Fruit fly (Drosophila melanogaster) whole organism, prepupa: ENCODE data around the gene CG32572.
A peak's percentile ranks its signal among the peaks of the same experiment; 100 is the strongest.

ENCODE experiments used
- CG10631 ChIP-seq: fragments of 200-800 bp; sonication (Bioruptor generic); optimal IDR thresholded peaks from 2 replicates; lab custom pipeline; 2016; ENCODE audit warnings: missing biosample characterization, missing genetic modification characterization
- CG10669 ChIP-seq: fragments of 200-800 bp; sonication (Bioruptor generic); optimal IDR thresholded peaks from 3 replicates; lab custom pipeline; 2018; ENCODE audit warnings: missing biosample characterization, mild to moderate bottlenecking, missing genetic modification characterization, moderate library complexity
- CG11294 ChIP-seq: fragments of 200-800 bp; sonication (Bioruptor generic); IDR thresholded peaks from 2 replicates; pipeline ENCODE4 v1.3.6; 2022; ENCODE audit warnings: missing biosample characterization, missing genetic modification characterization
- CG11902 ChIP-seq: fragments of 200-800 bp; sonication (Bioruptor generic); optimal IDR thresholded peaks from 3 replicates; lab custom pipeline; 2016; ENCODE audit warnings: missing biosample characterization, missing genetic modification characterization
- CG15336 ChIP-seq: fragments of 200-800 bp; sonication (Bioruptor generic); IDR thresholded peaks from 2 replicates; pipeline ENCODE4 v1.3.6; 2022; ENCODE audit warnings: missing biosample characterization, missing genetic modification characterization
- CG1621 ChIP-seq: fragments of 200-800 bp; sonication (Bioruptor generic); optimal IDR thresholded peaks from 3 replicates; lab custom pipeline; 2018; ENCODE audit warnings: missing biosample characterization, mild to moderate bottlenecking, missing genetic modification characterization
- CG16779 ChIP-seq: fragments of 200-800 bp; sonication (Bioruptor generic); optimal IDR thresholded peaks from 3 replicates; lab custom pipeline; 2017; ENCODE audit warnings: missing biosample characterization, mild to moderate bottlenecking, missing genetic modification characterization
- CG32006 ChIP-seq: fragments of 200-800 bp; sonication (Bioruptor generic); optimal IDR thresholded peaks from 3 replicates; lab custom pipeline; 2017; ENCODE audit warnings: missing biosample characterization, mild to moderate bottlenecking, missing genetic modification characterization
- CG34406 ChIP-seq: fragments of 200-800 bp; sonication (Bioruptor generic); optimal IDR thresholded peaks from 3 replicates; lab custom pipeline; 2016; ENCODE audit warnings: missing biosample characterization, missing genetic modification characterization
- CG4318 ChIP-seq: fragments of 200-800 bp; sonication (Bioruptor generic); optimal IDR thresholded peaks from 3 replicates; lab custom pipeline; 2017; ENCODE audit warnings: missing biosample characterization, mild to moderate bottlenecking, missing genetic modification characterization
- CG6163 ChIP-seq: fragments of 200-800 bp; sonication (Bioruptor generic); IDR thresholded peaks from 3 replicates; pipeline ENCODE4 v1.3.6; 2022; ENCODE audit warnings: missing biosample characterization, missing genetic modification characterization
- CG6792 ChIP-seq: fragments of 200-800 bp; sonication (Bioruptor generic); optimal IDR thresholded peaks from 3 replicates; lab custom pipeline; 2016; ENCODE audit warnings: missing biosample characterization, missing genetic modification characterization
- CG6808 ChIP-seq: fragments of 200-800 bp; sonication (Bioruptor generic); optimal IDR thresholded peaks from 3 replicates; lab custom pipeline; 2017; ENCODE audit warnings: missing biosample characterization, missing genetic modification characterization, mild to moderate bottlenecking, moderate library complexity, missing genetic modification reagents
- CG6854 ChIP-seq: fragments of 200-800 bp; sonication (Bioruptor generic); optimal IDR thresholded peaks from 2 replicates; lab custom pipeline; 2017; ENCODE audit warnings: missing biosample characterization, mild to moderate bottlenecking, missing genetic modification characterization
- CG9139 ChIP-seq: fragments of 200-800 bp; sonication (Bioruptor generic); optimal IDR thresholded peaks from 3 replicates; lab custom pipeline; 2017; ENCODE audit warnings: missing biosample characterization, mild to moderate bottlenecking, missing genetic modification characterization
- Eip75B ChIP-seq: fragments of 200-800 bp; sonication (Bioruptor generic); optimal IDR thresholded peaks from 3 replicates; lab custom pipeline; 2016; ENCODE audit warnings: missing biosample characterization, missing genetic modification characterization
- Eip78C ChIP-seq: fragments of 200-800 bp; sonication (Bioruptor generic); peaks from one replicate; lab custom pipeline; 2016; ENCODE audit warnings: missing biosample characterization, missing genetic modification characterization
- Eip93F ChIP-seq: fragments of 200-800 bp; sonication (Bioruptor generic); optimal IDR thresholded peaks from 2 replicates; lab custom pipeline; 2016; ENCODE audit warnings: missing biosample characterization, mild to moderate bottlenecking, missing genetic modification characterization
- Ets21C ChIP-seq: fragments of 200-800 bp; sonication (Bioruptor generic); optimal IDR thresholded peaks from 3 replicates; lab custom pipeline; 2016; ENCODE audit warnings: missing biosample characterization, missing genetic modification characterization
- Ets96B ChIP-seq: fragments of 200-800 bp; optimal IDR thresholded peaks from 2 replicates; lab custom pipeline; 2019; ENCODE audit warnings: missing biosample characterization, mild to moderate bottlenecking, missing genetic modification characterization, moderate library complexity
- Gug ChIP-seq: fragments of 200-800 bp; sonication (Bioruptor generic); IDR thresholded peaks from 2 replicates; pipeline ENCODE4 v1.3.6; 2022; ENCODE audit warnings: missing biosample characterization, missing genetic modification characterization
- Met ChIP-seq: fragments of 200-800 bp; sonication (Bioruptor generic); optimal IDR thresholded peaks from 3 replicates; lab custom pipeline; 2016; ENCODE audit warnings: missing biosample characterization, missing genetic modification characterization
- OdsH ChIP-seq: fragments of 200-800 bp; sonication (Bioruptor generic); optimal IDR thresholded peaks from 3 replicates; lab custom pipeline; 2016; ENCODE audit warnings: missing biosample characterization, missing genetic modification characterization
- Smox ChIP-seq: fragments of 200-800 bp; sonication (Bioruptor generic); optimal IDR thresholded peaks from 3 replicates; lab custom pipeline; 2016; ENCODE audit warnings: missing biosample characterization, missing genetic modification characterization
- Sox102F ChIP-seq: fragments of 200-800 bp; sonication (Bioruptor generic); optimal IDR thresholded peaks from 2 replicates; lab custom pipeline; 2016; ENCODE audit warnings: missing biosample characterization, mild to moderate bottlenecking, missing genetic modification characterization
- achi ChIP-seq: fragments of 200-800 bp; sonication (Bioruptor generic); optimal IDR thresholded peaks from 3 replicates; lab custom pipeline; 2016; ENCODE audit warnings: missing biosample characterization, missing genetic modification characterization
- cyc ChIP-seq: fragments of 200-800 bp; sonication (Bioruptor generic); optimal IDR thresholded peaks from 3 replicates; lab custom pipeline; 2016; ENCODE audit warnings: missing biosample characterization, missing genetic modification characterization
- dsx ChIP-seq: fragments of 200-800 bp; optimal IDR thresholded peaks from 3 replicates; lab custom pipeline; 2019; ENCODE audit warnings: missing biosample characterization, mild to moderate bottlenecking, missing genetic modification characterization, moderate library complexity; ENCODE audit not compliant: poor library complexity, severe bottlenecking
- eg ChIP-seq: fragments of 200-800 bp; sonication (Bioruptor generic); IDR thresholded peaks from 3 replicates; pipeline ENCODE4 v1.3.6; 2022; ENCODE audit warnings: missing biosample characterization, missing genetic modification characterization
- esn ChIP-seq: fragments of 200-800 bp; sonication (Bioruptor generic); optimal IDR thresholded peaks from 2 replicates; lab custom pipeline; 2016; ENCODE audit warnings: missing biosample characterization, mild to moderate bottlenecking, missing genetic modification characterization, moderate library complexity
- fd59A ChIP-seq: fragments of 200-800 bp; sonication (Bioruptor generic); optimal IDR thresholded peaks from 2 replicates; lab custom pipeline; 2017; ENCODE audit warnings: missing biosample characterization, mild to moderate bottlenecking, missing genetic modification characterization, missing genetic modification reagents
- fd85E ChIP-seq: fragments of 200-800 bp; sonication (Bioruptor generic); optimal IDR thresholded peaks from 3 replicates; lab custom pipeline; 2016; ENCODE audit warnings: missing biosample characterization, missing genetic modification characterization
- pdm3 ChIP-seq: fragments of 200-800 bp; sonication (Bioruptor generic); optimal IDR thresholded peaks from 3 replicates; lab custom pipeline; 2016; ENCODE audit warnings: missing biosample characterization, missing genetic modification characterization
- salr ChIP-seq, 2 experiments: fragments of 200-800 bp; sonication (Bioruptor generic); optimal IDR thresholded peaks; 3 replicates each; lab custom pipeline; 2016 to 2018; ENCODE audit warnings: missing biosample characterization in 2 of 2, missing genetic modification characterization in 2 of 2, mild to moderate bottlenecking in 1 of 2
- svp ChIP-seq: fragments of 200-800 bp; sonication (Bioruptor generic); peaks from one replicate; lab custom pipeline; 2016; ENCODE audit warnings: missing biosample characterization, missing genetic modification characterization
- topi ChIP-seq: fragments of 200-800 bp; sonication (Bioruptor generic); optimal IDR thresholded peaks from 3 replicates; lab custom pipeline; 2016; ENCODE audit warnings: missing biosample characterization, missing genetic modification characterization

The CG32572 gene

DNA sequence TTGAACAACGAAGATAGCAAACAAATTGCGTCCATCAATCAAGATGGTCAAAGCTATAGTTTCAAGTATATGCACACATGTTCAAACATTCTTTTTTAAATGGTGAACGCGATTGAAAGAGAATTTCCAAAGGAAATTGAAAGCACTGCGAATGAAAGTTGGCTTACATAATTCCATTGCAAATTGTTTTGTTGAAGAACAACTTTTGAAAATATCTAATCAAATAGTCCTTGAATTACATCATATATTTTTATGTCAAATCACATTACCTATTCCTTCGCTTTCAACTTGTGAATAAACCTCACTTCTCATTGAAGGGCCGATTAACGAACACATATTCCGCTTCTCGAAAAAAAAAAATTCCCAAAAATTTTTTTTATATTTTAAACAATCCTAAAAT lies 19.6 kb downstream of the CG32572 start, which contains the start of gene CG32568:
CG32568 (plus strand) TSS at position 301 of the 400 bp plus-strand sequence.
- TF ChIP-seq Met (GFP tag; lab: Kevin White, UChicago), result no peak
- no peak for TF ChIP-seq CG6163 (GFP tag; lab: Robert Waterston, UW)
- no peak for TF ChIP-seq esn
- no peak for TF ChIP-seq Smox (GFP tag; lab: Kevin White, UChicago)

DNA sequence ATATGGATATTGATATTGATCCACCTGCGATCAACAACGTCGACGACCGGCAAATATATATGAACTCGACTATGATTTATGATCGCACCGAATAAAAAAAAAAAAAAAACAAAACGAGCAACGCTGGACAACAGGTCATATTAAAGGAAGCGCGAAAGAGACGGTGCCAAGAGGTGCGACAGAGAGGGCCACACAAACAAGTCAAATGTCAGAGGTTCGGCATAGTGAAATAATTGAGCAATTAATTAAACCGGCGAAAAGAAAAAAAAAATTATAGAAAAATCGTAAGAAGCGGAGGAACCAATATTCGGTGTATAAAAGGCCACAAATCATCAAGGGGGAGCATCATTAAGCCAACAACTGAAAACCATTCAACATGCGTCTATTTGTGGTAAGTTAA lies 21.6 kb downstream of the CG32572 start, which contains the start of gene Twdlalpha:
Twdlalpha (plus strand) TSS at position 301 of the 400 bp plus-strand sequence.
- TF ChIP-seq CG6808, result no peak
- no peak for TF ChIP-seq CG10669 (GFP tag; lab: Kevin White, UChicago)
- TF ChIP-seq Eip93F (GFP tag; lab: Kevin White, UChicago), result no peak
- TF ChIP-seq OdsH, result no peak
- no peak for TF ChIP-seq fd85E
- TF ChIP-seq CG32006, result no peak
- TF ChIP-seq Ets96B (tag; lab: Kevin White, UChicago), result no peak
- no peak for TF ChIP-seq svp
- TF ChIP-seq Met (GFP tag; lab: Kevin White, UChicago), result no peak
- TF ChIP-seq pdm3 (GFP tag; lab: Kevin White, UChicago), result no peak
- TF ChIP-seq achi (GFP tag; lab: Kevin White, UChicago), result no peak
- no peak for TF ChIP-seq salr (GFP tag; optimal IDR thresholded peaks at IDR 0.05; lab: Kevin White, UChicago)
- no peak for TF ChIP-seq Ets21C (GFP tag; lab: Kevin White, UChicago)
- no peak for TF ChIP-seq Sox102F (GFP tag; lab: Kevin White, UChicago)
- no peak for TF ChIP-seq CG1621 (tag; lab: Kevin White, UChicago)
- TF ChIP-seq CG11902, result no peak
- TF ChIP-seq, all 60 proteins: peak for 0

- no peak for TF ChIP-seq Gug
- TF ChIP-seq Met (GFP tag; lab: Kevin White, UChicago), result no peak
- TF ChIP-seq eg (GFP tag; lab: Robert Waterston, UW), result no peak
- no peak for TF ChIP-seq OdsH
- TF ChIP-seq CG11902, result no peak
- no peak for TF ChIP-seq CG15336 (GFP tag; lab: Robert Waterston, UW)
- no peak for TF ChIP-seq Eip75B
- no peak for TF ChIP-seq CG32006
- no peak for TF ChIP-seq fd59A (GFP tag; lab: Kevin White, UChicago)
- TF ChIP-seq CG4318 (GFP tag; lab: Kevin White, UChicago), result no peak
- TF ChIP-seq CG6854 (GFP tag; lab: Kevin White, UChicago), result no peak
- no peak for TF ChIP-seq dsx (GFP tag; lab: Kevin White, UChicago)
- no peak for TF ChIP-seq esn
- no peak for TF ChIP-seq pdm3 (GFP tag; lab: Kevin White, UChicago)
- TF ChIP-seq CG11294 (GFP tag; lab: Robert Waterston, UW), result no peak
Measured at dm6 chrX:16744345-16744744, 23.4 kb downstream of the CG32572 start.

DNA sequence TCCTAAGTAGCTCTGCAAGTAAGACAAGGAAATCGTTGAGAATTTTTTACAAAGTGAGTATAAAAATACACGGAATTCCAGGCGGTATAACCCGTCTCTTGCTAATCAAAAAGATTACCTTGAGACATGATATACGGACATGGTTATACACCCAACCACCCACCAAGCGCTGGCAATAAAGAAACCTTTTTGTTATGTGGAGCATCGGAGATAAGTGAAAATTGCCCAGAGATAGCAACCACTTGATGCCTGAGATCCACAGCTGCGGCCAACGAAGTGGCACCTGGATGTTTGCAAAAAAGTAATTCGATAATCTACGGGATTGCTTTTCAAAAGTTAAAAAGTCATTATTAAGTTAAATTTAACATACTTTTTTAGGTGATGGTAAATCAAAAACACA lies 25.0 kb downstream of the CG32572 start:
- no peak for TF ChIP-seq Sox102F (GFP tag; lab: Kevin White, UChicago)
- TF ChIP-seq Eip78C (GFP tag; lab: Kevin White, UChicago), result peak; percentile 15

dm6 chrX:16746824-16747223 lies 25.8 kb downstream of the CG32572 start:
- TF ChIP-seq CG10631 (GFP tag; lab: Kevin White, UChicago), result no peak
- no peak for TF ChIP-seq CG16779 (tag; lab: Kevin White, UChicago)
- no peak for TF ChIP-seq Sox102F (GFP tag; lab: Kevin White, UChicago)
- no peak for TF ChIP-seq CG6792 (GFP tag; lab: Kevin White, UChicago)
- no peak for TF ChIP-seq CG4318 (GFP tag; lab: Kevin White, UChicago)
- TF ChIP-seq topi, result no peak
- no peak for TF ChIP-seq CG9139 (GFP tag; lab: Kevin White, UChicago)
- TF ChIP-seq CG34406, result no peak
- no peak for TF ChIP-seq cyc
- no peak for TF ChIP-seq Met (GFP tag; lab: Kevin White, UChicago)
- no peak for TF ChIP-seq pdm3 (GFP tag; lab: Kevin White, UChicago)
